Fruit fly (Drosophila melanogaster) whole organism, pupa: ENCODE data around the gene CG32022.
A peak's percentile ranks its signal among the peaks of the same experiment; 100 is the strongest.

Experiments
- CG10348 ChIP-seq: fragments of 200-800 bp; sonication (Bioruptor generic); IDR thresholded peaks from 2 replicates; pipeline ENCODE4 v1.3.6; 2022; ENCODE audit warnings: missing biosample characterization, missing genetic modification characterization
- CG12605 ChIP-seq: fragments of 200-800 bp; sonication (Bioruptor generic); IDR thresholded peaks from 2 replicates; pipeline ENCODE4 v1.3.6; 2022; ENCODE audit warnings: missing biosample characterization, missing genetic modification characterization
- CG13204 ChIP-seq: fragments of 200-800 bp; sonication (Bioruptor generic); optimal IDR thresholded peaks from 2 replicates; lab custom pipeline; 2018; ENCODE audit warnings: missing biosample characterization, mild to moderate bottlenecking, missing genetic modification characterization, moderate library complexity
- CG14655 ChIP-seq: fragments of 200-800 bp; sonication (Bioruptor generic); optimal IDR thresholded peaks from 3 replicates; lab custom pipeline; 2017; ENCODE audit warnings: mild to moderate bottlenecking, missing biosample characterization, missing genetic modification reagents, missing genetic modification characterization
- CG15710 ChIP-seq: fragments of 200-800 bp; sonication (Bioruptor generic); optimal IDR thresholded peaks from 2 replicates; lab custom pipeline; 2018; ENCODE audit warnings: missing biosample characterization, mild to moderate bottlenecking, missing genetic modification characterization, moderate library complexity
- CG17806 ChIP-seq: fragments of 200-800 bp; sonication (Bioruptor generic); optimal IDR thresholded peaks from 2 replicates; lab custom pipeline; 2018; ENCODE audit warnings: missing biosample characterization, mild to moderate bottlenecking, missing genetic modification characterization, moderate library complexity
- CG32121 ChIP-seq: fragments of 200-800 bp; sonication (Bioruptor generic); IDR thresholded peaks from 2 replicates; pipeline ENCODE4 v1.3.6; 2022; ENCODE audit warnings: missing biosample characterization, missing genetic modification characterization
- CG34367 ChIP-seq: fragments of 200-800 bp; sonication (Bioruptor generic); optimal IDR thresholded peaks from 2 replicates; lab custom pipeline; 2018; ENCODE audit warnings: missing biosample characterization, mild to moderate bottlenecking, missing genetic modification characterization
- CG4496 ChIP-seq: fragments of 200-800 bp; sonication (Bioruptor generic); IDR thresholded peaks from 3 replicates; pipeline ENCODE4 v1.3.6; 2022; ENCODE audit warnings: missing biosample characterization, missing genetic modification characterization
- CG8159 ChIP-seq: fragments of 200-800 bp; sonication (Bioruptor generic); optimal IDR thresholded peaks from 3 replicates; lab custom pipeline; 2018; ENCODE audit warnings: missing biosample characterization, mild to moderate bottlenecking, missing genetic modification characterization, moderate library complexity
- CG8301 ChIP-seq: fragments of 200-800 bp; sonication (Bioruptor generic); optimal IDR thresholded peaks from 2 replicates; lab custom pipeline; 2018; ENCODE audit warnings: missing biosample characterization, mild to moderate bottlenecking, missing genetic modification characterization
- CG9948 ChIP-seq: fragments of 200-800 bp; sonication (Bioruptor generic); optimal IDR thresholded peaks from 2 replicates; lab custom pipeline; 2018; ENCODE audit warnings: missing biosample characterization, mild to moderate bottlenecking, missing genetic modification characterization, moderate library complexity
- D1 ChIP-seq: fragments of 200-800 bp; sonication (Bioruptor generic); optimal IDR thresholded peaks from 2 replicates; lab custom pipeline; 2018; ENCODE audit warnings: missing biosample characterization, mild to moderate bottlenecking, missing genetic modification characterization, moderate library complexity
- EcR ChIP-seq: fragments of 200-800 bp; sonication (Bioruptor generic); optimal IDR thresholded peaks from 3 replicates; lab custom pipeline; 2019; ENCODE audit warnings: missing biosample characterization, missing genetic modification characterization, mild to moderate bottlenecking, moderate library complexity, missing genetic modification reagents
- Ets98B ChIP-seq: fragments of 200-800 bp; sonication (Bioruptor generic); IDR thresholded peaks from 2 replicates; pipeline ENCODE4 v1.3.6; 2022; ENCODE audit warnings: missing biosample characterization, missing genetic modification characterization
- Pif1A ChIP-seq: fragments of 200-800 bp; sonication (Bioruptor generic); optimal IDR thresholded peaks from 3 replicates; lab custom pipeline; 2016; ENCODE audit warnings: missing biosample characterization, missing genetic modification characterization
- Pif1B ChIP-seq: fragments of 200-800 bp; sonication (Bioruptor generic); optimal IDR thresholded peaks from 3 replicates; lab custom pipeline; 2016; ENCODE audit warnings: missing biosample characterization, missing genetic modification characterization
- Snoo ChIP-seq: fragments of 200-800 bp; sonication (Bioruptor generic); optimal IDR thresholded peaks from 3 replicates; lab custom pipeline; 2017; ENCODE audit warnings: missing biosample characterization, mild to moderate bottlenecking, missing genetic modification characterization, inconsistent platforms
- fd96Ca ChIP-seq: fragments of 200-800 bp; sonication (Bioruptor generic); IDR thresholded peaks from 3 replicates; pipeline ENCODE4 v1.3.6; 2022; ENCODE audit warnings: missing biosample characterization, missing genetic modification characterization
- gl ChIP-seq: fragments of 200-800 bp; sonication (Bioruptor generic); optimal IDR thresholded peaks from 2 replicates; lab custom pipeline; 2018; ENCODE audit warnings: missing biosample characterization, mild to moderate bottlenecking, missing genetic modification characterization
- rn ChIP-seq: fragments of 200-800 bp; sonication (Bioruptor generic); IDR thresholded peaks from 2 replicates; pipeline ENCODE4 v1.3.6; 2022; ENCODE audit warnings: missing biosample characterization, missing genetic modification characterization

Gene CG32022

DNA sequence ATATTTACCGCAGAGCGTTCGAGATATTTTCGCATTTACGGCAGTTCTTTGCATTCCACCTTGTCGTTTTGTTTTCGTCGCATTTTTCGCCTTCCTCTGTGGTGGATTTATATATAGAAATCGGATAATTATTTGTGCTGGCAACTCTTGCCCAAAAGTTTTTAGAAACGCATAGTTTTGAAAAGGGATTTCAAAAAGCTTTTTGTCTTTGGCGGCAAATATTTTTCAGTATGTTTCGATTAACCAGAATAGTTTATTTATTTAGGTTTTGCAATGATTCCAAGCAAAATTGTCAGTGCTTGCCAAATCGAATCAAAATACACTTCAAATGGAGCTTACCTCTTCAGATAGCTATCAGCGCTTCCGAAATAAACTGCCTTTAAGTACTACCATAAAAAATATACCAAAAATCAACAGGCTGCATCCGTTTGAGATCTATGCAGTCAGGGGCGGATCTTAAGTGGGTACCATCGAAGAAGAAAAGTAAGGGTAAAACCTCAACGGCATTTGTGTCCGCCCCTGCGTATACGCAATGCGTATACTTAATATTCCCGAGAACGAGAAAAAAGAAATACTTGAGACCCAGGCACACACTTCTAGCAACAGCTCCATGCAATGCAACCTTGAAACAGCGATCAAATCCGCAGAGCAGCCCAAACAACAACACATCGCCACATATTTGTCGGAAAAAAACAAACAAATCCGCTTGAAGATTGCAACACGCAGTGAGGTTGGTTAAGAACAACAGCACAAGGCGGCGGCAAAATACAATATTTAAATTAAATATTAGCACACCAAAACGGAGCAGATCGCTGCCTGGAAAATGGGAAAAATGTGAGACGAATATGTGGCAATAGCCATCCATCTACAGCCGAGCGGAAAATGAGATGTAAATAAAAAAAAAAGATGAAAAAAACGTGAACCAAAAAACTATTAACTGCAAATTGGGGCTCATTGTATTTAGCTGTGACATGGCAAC is 28.9 kb upstream of the CG32022 start, which contains the start of gene CG13306:
CG13306 (minus strand) TSS at position 51 of the 979 bp plus-strand sequence.
- TF ChIP-seq Pif1A (no peak), CG10348 (GFP tag; lab: Robert Waterston, UW) (no peak), fd96Ca (GFP tag; lab: Robert Waterston, UW) (0 out of 3 replicates have a peak, but pooled peaks have one; percentile 21)

DNA sequence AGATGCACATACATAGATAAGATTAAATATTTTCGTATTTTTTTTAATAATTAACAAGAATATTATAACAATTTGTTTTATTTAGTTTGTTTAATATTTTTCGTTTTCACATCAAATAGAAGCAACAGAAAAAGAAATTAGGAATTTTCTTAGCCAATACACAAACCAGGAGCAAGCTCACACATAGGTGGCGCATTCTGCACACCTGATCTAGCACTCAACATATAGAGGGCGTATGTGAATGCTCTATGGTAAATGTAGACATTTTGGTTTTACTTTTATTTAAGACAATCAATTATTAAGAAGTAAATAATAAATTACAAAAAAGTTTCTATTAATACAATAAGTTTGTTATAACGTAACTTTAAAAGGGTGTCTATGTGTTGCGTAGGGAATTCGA is 27.8 kb upstream of the CG32022 start:
- no peak for TF ChIP-seq rn (GFP tag; lab: Robert Waterston, UW)
- TF ChIP-seq D1 = peak; percentile 91
- TF ChIP-seq, all 21 proteins: peak for 1

DNA sequence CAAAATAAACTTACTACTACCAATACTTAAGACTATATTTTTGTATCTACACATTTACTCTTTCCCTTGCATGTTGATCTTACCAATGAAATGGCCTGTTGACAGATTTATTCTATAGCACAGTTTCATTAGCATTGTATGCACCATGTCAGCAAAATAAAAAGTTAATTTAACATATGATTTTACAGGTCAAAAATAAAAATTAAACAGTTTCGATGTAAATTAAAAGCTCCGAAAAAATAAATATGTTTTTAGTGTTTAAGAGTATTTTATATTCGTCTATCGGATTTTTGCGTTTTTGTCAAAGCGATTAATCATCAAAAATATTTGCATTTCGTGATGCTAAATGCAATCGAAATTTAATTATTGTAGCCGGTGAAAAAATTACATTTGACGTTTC is 27.3 kb upstream of the CG32022 start:
- TF ChIP-seq CG12605 (GFP tag; lab: Robert Waterston, UW) = no peak
- TF ChIP-seq CG8159 = no peak
- no peak for TF ChIP-seq CG13204

DNA sequence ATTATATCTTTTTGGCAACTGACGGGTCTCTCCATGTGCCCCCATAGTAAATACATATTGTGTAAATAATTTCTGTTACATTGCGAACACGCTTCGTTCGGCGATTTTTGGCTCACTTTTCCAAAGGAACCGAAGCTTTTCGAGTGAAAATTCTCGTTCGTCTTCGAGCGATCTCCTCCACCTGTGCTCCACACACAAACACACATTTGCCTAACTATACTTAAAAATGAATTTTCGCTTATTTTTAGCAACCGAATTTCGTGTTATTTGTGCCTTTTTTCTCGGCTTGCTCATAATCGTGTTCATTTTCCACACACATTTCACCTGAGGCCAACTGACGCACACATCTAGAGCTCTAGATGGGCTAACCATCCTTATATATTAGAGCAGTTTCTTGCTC is 25.4 kb upstream of the CG32022 start:
- TF ChIP-seq fd96Ca (GFP tag; lab: Robert Waterston, UW) = no peak
- TF ChIP-seq CG15710 = no peak
- TF ChIP-seq Pif1B (GFP tag; lab: Kevin White, UChicago) = no peak
- no peak for TF ChIP-seq CG8159
- no peak for TF ChIP-seq CG10348 (GFP tag; lab: Robert Waterston, UW)
- TF ChIP-seq CG32121 (GFP tag; lab: Robert Waterston, UW) = no peak
- no peak for TF ChIP-seq CG12605 (GFP tag; lab: Robert Waterston, UW)
- no peak for TF ChIP-seq CG13204

DNA sequence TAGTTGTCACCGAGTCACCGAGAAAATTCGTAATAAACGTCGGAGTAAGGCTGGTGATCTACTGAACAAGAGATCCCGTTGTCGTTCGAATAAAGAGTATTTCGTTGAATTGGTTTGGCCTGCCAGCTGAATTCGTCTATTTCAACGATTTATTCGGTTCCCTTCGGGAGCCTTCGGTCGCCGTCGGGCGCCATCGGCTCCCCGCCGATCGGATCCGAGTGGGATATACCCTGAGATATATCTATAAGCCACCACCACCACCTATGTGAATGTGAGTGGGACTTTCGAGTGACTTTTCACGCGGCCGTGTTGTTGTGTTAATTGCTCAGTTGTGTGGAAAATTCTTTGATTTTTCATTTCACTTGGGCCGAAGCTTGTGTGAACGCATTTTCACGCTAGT is 24.1 kb upstream of the CG32022 start, which contains the start of gene Prm:
Prm (minus strand) TSS at position 101 of the 400 bp plus-strand sequence.
- no peak for TF ChIP-seq CG32121 (GFP tag; lab: Robert Waterston, UW)
- no peak for TF ChIP-seq fd96Ca (GFP tag; lab: Robert Waterston, UW)
- no peak for TF ChIP-seq CG13204
- TF ChIP-seq CG8159 = no peak
- no peak for TF ChIP-seq Pif1A
- TF ChIP-seq EcR (GFP tag; lab: Kevin White, UChicago) = no peak
- no peak for TF ChIP-seq Snoo
- no peak for TF ChIP-seq rn (GFP tag; lab: Robert Waterston, UW)
- no peak for TF ChIP-seq Ets98B (GFP tag; lab: Robert Waterston, UW)
- no peak for TF ChIP-seq D1
- no peak for TF ChIP-seq CG8301 (tag; lab: Kevin White, UChicago)
- TF ChIP-seq CG14655 (GFP tag; lab: Kevin White, UChicago) = no peak
- no peak for TF ChIP-seq gl (tag; lab: Kevin White, UChicago)
- TF ChIP-seq CG12605 (GFP tag; lab: Robert Waterston, UW) = no peak
- TF ChIP-seq Pif1B (GFP tag; lab: Kevin White, UChicago) = no peak
- TF ChIP-seq CG34367 (tag; lab: Kevin White, UChicago) = no peak
- TF ChIP-seq CG10348 (GFP tag; lab: Robert Waterston, UW) = no peak

DNA sequence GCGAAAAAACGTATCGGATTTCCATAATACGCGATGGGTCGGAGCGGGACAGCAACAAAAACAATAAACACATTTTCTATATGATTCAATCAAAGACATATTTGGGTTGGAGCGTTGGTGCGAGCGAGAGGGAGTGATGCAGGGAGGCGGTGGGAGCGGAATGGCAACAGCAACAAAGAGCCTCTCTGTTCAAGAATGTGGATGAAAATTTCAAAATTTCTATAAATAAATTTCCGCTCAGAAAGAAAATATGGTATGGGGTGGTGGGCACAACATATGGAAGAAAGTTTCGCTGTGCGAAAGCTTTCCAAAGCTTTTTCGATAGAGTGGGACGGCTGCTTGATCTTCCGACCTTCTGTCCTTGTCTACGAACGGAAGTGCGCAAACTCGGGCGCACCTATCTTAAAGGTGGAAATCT is 20.0 kb upstream of the CG32022 start:
- TF ChIP-seq fd96Ca (GFP tag; lab: Robert Waterston, UW) = no peak
- peak; percentile 46; the same call in 1 of the 3 replicates for TF ChIP-seq CG4496
- TF ChIP-seq, all 21 proteins: peak for 1

DNA sequence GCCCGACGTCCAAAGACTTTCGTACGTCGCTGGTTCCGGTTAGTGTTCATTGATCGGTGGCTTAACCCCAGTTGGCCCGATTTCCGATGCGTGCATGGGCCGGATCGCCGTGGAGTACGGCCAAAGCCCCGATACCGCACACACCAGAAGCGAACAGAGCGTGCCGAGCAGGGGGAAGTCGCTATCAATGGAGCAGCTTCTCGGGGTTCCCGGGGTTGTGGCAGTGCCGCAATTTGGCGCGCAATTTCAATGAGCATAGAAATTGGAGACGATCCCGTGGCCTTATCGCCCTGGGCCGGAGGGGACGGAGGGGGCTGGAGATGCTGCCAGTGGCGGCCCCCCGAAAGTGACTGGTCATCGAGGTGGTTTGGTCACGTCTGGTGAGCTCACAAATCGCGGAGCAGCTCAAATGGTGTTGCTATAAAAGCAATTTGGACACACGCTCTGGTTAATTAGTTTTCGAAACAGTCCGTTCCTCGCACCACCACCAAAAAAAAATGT is 10.5 kb upstream of the CG32022 start, which contains the start of gene Cp16:
Cp16 (plus strand) TSS at position 451 of the 501 bp plus-strand sequence.
- TF ChIP-seq fd96Ca (GFP tag; lab: Robert Waterston, UW) (no peak), Pif1B (GFP tag; lab: Kevin White, UChicago) (no peak), CG8301 (tag; lab: Kevin White, UChicago) (no peak), CG15710 (no peak), CG9948 (tag; lab: Kevin White, UChicago) (no peak), CG14655 (GFP tag; lab: Kevin White, UChicago) (no peak), CG17806 (tag; lab: Kevin White, UChicago) (no peak), EcR (GFP tag; lab: Kevin White, UChicago) (no peak)
